Comparison of ENCODE assay signal across 2 fruit fly cellular contexts in genomic region chrX:16420048-16420447, dm6.
A peak's percentile ranks its signal among the peaks of the same experiment; 100 is the strongest.
TF ChIP-seq lines count a peak whose summit lies in the region.

No protein-coding gene starts in this region.

- TF ChIP-seq CTCF in whole organism, embryonic (GFP tag; optimal IDR thresholded peaks at IDR 0.05; lab: Kevin White, UChicago): no peak

TF ChIP-seq in whole organism, embryonic, 481 proteins besides CTCF, POLR2A, EP300 and RAD21 (continues in another document):
- TF ChIP-seq Doc3 (GFP tag; IDR thresholded peaks at IDR 0.05; lab: Robert Waterston, UW; ENCODE audit: partially characterized antibody): no peak
- TF ChIP-seq CG33557 (GFP tag; optimal IDR thresholded peaks at IDR 0.05; lab: Kevin White, UChicago): no peak
- peak; percentile 43 for TF ChIP-seq Hmr (GFP tag; optimal IDR thresholded peaks at IDR 0.05; lab: Kevin White, UChicago)
- TF ChIP-seq CG1529 (GFP tag; optimal IDR thresholded peaks at IDR 0.05; lab: Kevin White, UChicago): no peak
- TF ChIP-seq unpg (GFP tag; optimal IDR thresholded peaks at IDR 0.05; lab: Kevin White, UChicago): peak; percentile 17
- TF ChIP-seq CG17359 (tag; optimal IDR thresholded peaks at IDR 0.05; lab: Kevin White, UChicago): peak; percentile 34
- TF ChIP-seq caup (GFP tag; optimal IDR thresholded peaks at IDR 0.05; lab: Kevin White, UChicago; ENCODE audit: severe bottlenecking): no peak
- no peak for TF ChIP-seq MTF-1 (GFP tag; optimal IDR thresholded peaks at IDR 0.05; lab: Kevin White, UChicago; ENCODE audit: borderline replicate concordance)
- no peak for TF ChIP-seq dmrt99B (tag; optimal IDR thresholded peaks at IDR 0.05; lab: Kevin White, UChicago)
- no peak for TF ChIP-seq lmd (GFP tag; IDR thresholded peaks at IDR 0.05; lab: Robert Waterston, UW)
- TF ChIP-seq Hr51 (GFP tag; optimal IDR thresholded peaks at IDR 0.05; lab: Kevin White, UChicago): no peak
- no peak for TF ChIP-seq Blimp-1 (GFP tag; optimal IDR thresholded peaks at IDR 0.05; lab: Kevin White, UChicago)
- TF ChIP-seq GATAe (GFP tag; conservative IDR thresholded peaks at IDR 0.05; lab: Robert Waterston, UW): no peak
- TF ChIP-seq Oli (tag; optimal IDR thresholded peaks at IDR 0.05; lab: Kevin White, UChicago): no peak
- TF ChIP-seq Meics (GFP tag; optimal IDR thresholded peaks at IDR 0.05; lab: Kevin White, UChicago): peak; percentile 3
- TF ChIP-seq CG12942 (GFP tag; optimal IDR thresholded peaks at IDR 0.05; lab: Kevin White, UChicago): no peak
- no peak for TF ChIP-seq tin (GFP tag; optimal IDR thresholded peaks at IDR 0.05; lab: Kevin White, UChicago)
- TF ChIP-seq CG7987 (GFP tag; optimal IDR thresholded peaks at IDR 0.05; lab: Kevin White, UChicago): peak; percentile 35
- TF ChIP-seq dm (GFP tag; optimal IDR thresholded peaks at IDR 0.05; lab: Kevin White, UChicago): no peak
- peak; percentile 28 for TF ChIP-seq CG34376 (GFP tag; optimal IDR thresholded peaks at IDR 0.05; lab: Kevin White, UChicago)
- TF ChIP-seq toy (GFP tag; IDR thresholded peaks at IDR 0.05; lab: Robert Waterston, UW): no peak
- no peak for TF ChIP-seq CG15601 (tag; optimal IDR thresholded peaks at IDR 0.05; lab: Kevin White, UChicago)
- peak; percentile 12 for TF ChIP-seq PHDP (tag; optimal IDR thresholded peaks at IDR 0.05; lab: Kevin White, UChicago)
- TF ChIP-seq dimm (GFP tag; IDR thresholded peaks at IDR 0.05; lab: Robert Waterston, UW): no peak
- TF ChIP-seq Xrp1 (GFP tag; IDR thresholded peaks at IDR 0.05; lab: Robert Waterston, UW): no peak
- no peak for TF ChIP-seq CG10959 (GFP tag; IDR thresholded peaks at IDR 0.05; lab: Robert Waterston, UW)
- TF ChIP-seq ro (GFP tag; IDR thresholded peaks at IDR 0.05; lab: Robert Waterston, UW): no peak
- no peak for TF ChIP-seq lola (GFP tag; optimal IDR thresholded peaks at IDR 0.05; lab: Kevin White, UChicago)
- no peak for TF ChIP-seq kay (GFP tag; optimal IDR thresholded peaks at IDR 0.05; lab: Kevin White, UChicago)
- no peak for TF ChIP-seq CG12155 (GFP tag; optimal IDR thresholded peaks at IDR 0.05; lab: Kevin White, UChicago)
- no peak for TF ChIP-seq Nf-YA (GFP tag; IDR thresholded peaks at IDR 0.05; lab: Robert Waterston, UW)
- no peak for TF ChIP-seq CG13624 (GFP tag; optimal IDR thresholded peaks at IDR 0.05; lab: Kevin White, UChicago)
- TF ChIP-seq sens (GFP tag; lab: Kevin White, UChicago): peak; percentile 76
- no peak for TF ChIP-seq otp (GFP tag; IDR thresholded peaks at IDR 0.05; lab: Robert Waterston, UW)
- TF ChIP-seq schlank (tag; optimal IDR thresholded peaks at IDR 0.05; lab: Kevin White, UChicago): no peak
- no peak for TF ChIP-seq CG3407 (GFP tag; optimal IDR thresholded peaks at IDR 0.05; lab: Kevin White, UChicago)
- no peak for TF ChIP-seq CG16815 (GFP tag; optimal IDR thresholded peaks at IDR 0.05; lab: Kevin White, UChicago)
- peak; percentile 51 for TF ChIP-seq CG12071 (GFP tag; optimal IDR thresholded peaks at IDR 0.05; lab: Kevin White, UChicago)
- no peak for TF ChIP-seq slou (GFP tag; optimal IDR thresholded peaks at IDR 0.05; lab: Kevin White, UChicago)
- no peak for TF ChIP-seq NfI (GFP tag; optimal IDR thresholded peaks at IDR 0.05; lab: Kevin White, UChicago)
- TF ChIP-seq hb (GFP tag; IDR thresholded peaks at IDR 0.05; lab: Robert Waterston, UW; ENCODE audit: partially characterized antibody): no peak
- TF ChIP-seq az2 (GFP tag; optimal IDR thresholded peaks at IDR 0.05; lab: Kevin White, UChicago): no peak
- TF ChIP-seq gsb (GFP tag; IDR thresholded peaks at IDR 0.05; lab: Robert Waterston, UW): no peak
- TF ChIP-seq D (optimal IDR thresholded peaks at IDR 0.05; lab: Kevin White, UChicago): no peak
- no peak for TF ChIP-seq D (GFP tag; optimal IDR thresholded peaks at IDR 0.05; lab: Kevin White, UChicago)
- TF ChIP-seq btn (GFP tag; optimal IDR thresholded peaks at IDR 0.05; lab: Kevin White, UChicago): no peak
- TF ChIP-seq CG14965 (GFP tag; optimal IDR thresholded peaks at IDR 0.05; lab: Kevin White, UChicago; ENCODE audit: borderline replicate concordance): no peak
- TF ChIP-seq CG13296 (GFP tag; optimal IDR thresholded peaks at IDR 0.05; lab: Kevin White, UChicago): peak; percentile 52

TF ChIP-seq in whole organism, prepupa, 60 proteins besides CTCF, POLR2A, EP300 and RAD21:
- TF ChIP-seq CG10631 (GFP tag; optimal IDR thresholded peaks at IDR 0.05; lab: Kevin White, UChicago) (no peak), CG7368 (GFP tag; optimal IDR thresholded peaks at IDR 0.05; lab: Kevin White, UChicago) (no peak), CG32006 (GFP tag; optimal IDR thresholded peaks at IDR 0.05; lab: Kevin White, UChicago) (no peak), fkh (GFP tag; optimal IDR thresholded peaks at IDR 0.05; lab: Kevin White, UChicago) (peak; percentile 52), CG3919 (GFP tag; optimal IDR thresholded peaks at IDR 0.05; lab: Kevin White, UChicago) (no peak), pdm3 (GFP tag; optimal IDR thresholded peaks at IDR 0.05; lab: Kevin White, UChicago) (no peak), CG6854 (GFP tag; optimal IDR thresholded peaks at IDR 0.05; lab: Kevin White, UChicago) (no peak)
